Worm (Caenorhabditis elegans) whole organism, L4/young adult: ENCODE results near the gene F20H11.4.

Experiments used
- W03F9.2 ChIP-seq: fragments of 150-350 bp; optimal IDR thresholded peaks from 2 replicates; lab custom pipeline; 2014; ENCODE audit warnings: missing biosample characterization, missing genetic modification characterization
- dao-5 ChIP-seq: sonication (generic microtip); optimal IDR thresholded peaks from 2 replicates; lab custom pipeline; 2016; ENCODE audit warnings: missing genotype, missing genetic modification characterization, moderate library complexity, missing compliant biosample characterization
- him-1 ChIP-seq: sonication (generic microtip); optimal IDR thresholded peaks from 2 replicates; lab custom pipeline; 2016; ENCODE audit warnings: missing genotype, missing genetic modification reagents, missing genetic modification characterization, missing compliant biosample characterization

The F20H11.4 gene

DNA sequence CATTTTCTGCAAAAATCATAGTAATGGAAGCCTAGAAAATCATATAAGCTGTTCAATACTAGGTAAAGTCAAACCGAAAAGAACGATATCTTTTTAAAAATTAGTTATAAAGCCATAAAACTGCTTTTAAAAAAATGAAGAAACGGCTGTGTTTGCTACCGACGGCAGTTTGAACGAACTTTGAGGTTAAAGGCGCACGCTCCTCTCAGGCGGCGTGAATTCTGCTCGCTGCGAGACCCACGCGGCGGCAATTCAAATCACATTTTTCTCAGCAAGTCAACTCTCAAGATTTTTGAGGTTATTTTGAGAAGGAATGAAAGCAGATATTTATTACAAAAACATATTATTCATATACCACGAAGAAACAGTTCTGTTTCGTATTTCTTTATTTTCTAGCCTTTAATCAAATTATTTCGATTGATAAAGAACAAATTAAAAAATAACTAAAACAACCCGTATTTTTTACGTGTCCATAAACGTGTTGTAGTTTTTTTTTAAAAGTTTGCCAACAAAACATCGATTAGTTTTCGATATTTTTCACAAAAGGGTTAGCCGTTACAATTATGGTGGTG lies at the start of gene F20H11.4, which contains the start of gene mdh-2:
TSS of gene F20H11.4 (plus strand) at position 522 of the 572 bp plus-strand sequence.
TSS of gene mdh-2 (minus strand) at position 6 of the 572 bp plus-strand sequence.
- TF ChIP-seq W03F9.2 (tag; lab: Kevin White, UChicago) (peak; percentile 85), dao-5 (tag; lab: Kevin White, UChicago) (no peak), him-1 (tag; lab: Kevin White, UChicago) (peak; percentile 5)

DNA sequence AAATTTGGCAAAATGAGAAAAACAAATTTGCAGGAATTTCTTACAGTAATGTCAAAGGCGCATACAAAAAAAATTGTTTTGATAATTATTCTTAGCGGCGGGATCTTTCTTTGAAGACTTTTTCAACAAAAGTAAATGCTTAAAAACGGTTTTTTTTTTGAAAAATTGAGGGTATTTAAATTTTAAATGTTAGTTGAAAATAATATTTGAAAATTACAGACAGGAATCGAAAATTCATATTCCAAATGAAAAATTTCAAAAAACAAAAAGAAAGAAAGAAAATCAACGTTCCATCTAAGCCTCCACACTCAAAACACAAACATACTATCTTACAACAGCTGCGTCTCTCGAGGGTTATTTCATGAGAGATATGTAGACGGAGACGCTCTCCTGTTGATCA lies 31.3 kb upstream of the F20H11.4 start:
- TF ChIP-seq W03F9.2 (tag; lab: Kevin White, UChicago), result no peak
- TF ChIP-seq him-1 (tag; lab: Kevin White, UChicago), result no peak
- no peak for TF ChIP-seq dao-5 (tag; lab: Kevin White, UChicago)

DNA sequence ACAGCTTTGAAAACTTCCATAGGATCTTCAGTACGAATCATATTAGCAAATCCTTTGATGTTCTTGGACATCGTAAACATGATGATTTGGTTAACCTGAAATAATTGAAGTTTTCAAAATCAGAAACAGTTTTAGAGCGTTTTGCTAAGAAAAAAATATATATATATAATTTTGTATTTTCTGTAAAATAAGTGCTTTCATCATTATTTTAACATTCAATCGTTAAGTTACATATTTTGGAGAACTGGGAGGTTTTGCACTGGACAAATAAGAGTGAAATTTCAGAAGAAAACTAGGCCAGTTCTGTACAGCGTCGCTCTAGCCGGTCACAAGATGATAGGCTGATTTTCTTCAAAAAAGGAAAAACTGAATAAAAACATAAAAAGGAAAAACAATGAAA lies 29.9 kb upstream of the F20H11.4 start, which contains the start of gene F27B3.6:
TSS of gene F27B3.6 (minus strand) at position 101 of the 400 bp plus-strand sequence.
- no peak for TF ChIP-seq W03F9.2 (tag; lab: Kevin White, UChicago)
- TF ChIP-seq him-1 (tag; lab: Kevin White, UChicago), result no peak
- no peak for TF ChIP-seq dao-5 (tag; lab: Kevin White, UChicago)

DNA sequence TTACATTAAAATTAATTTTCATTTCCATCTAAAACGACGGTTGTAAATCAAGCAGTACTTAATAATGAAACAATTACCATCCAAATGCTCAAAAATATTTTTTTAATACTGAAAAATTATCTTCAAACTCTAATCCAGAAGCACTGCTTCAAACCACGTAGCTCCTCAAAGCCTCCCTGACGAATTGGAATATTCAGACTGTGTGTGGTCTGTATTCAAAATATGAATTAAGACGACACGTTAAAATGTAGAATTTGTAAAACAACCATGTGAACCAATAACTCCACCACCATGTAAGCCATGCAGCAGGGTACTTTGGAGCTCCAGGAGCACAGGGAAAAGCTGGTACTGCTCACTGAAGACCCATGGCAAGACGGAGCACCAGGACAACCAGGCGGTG lies 29.0 kb upstream of the F20H11.4 start, which contains the start of gene F27B3.8:
TSS of gene F27B3.8 (plus strand) at position 301 of the 400 bp plus-strand sequence.
- TF ChIP-seq dao-5 (tag; lab: Kevin White, UChicago) (no peak), W03F9.2 (tag; lab: Kevin White, UChicago) (no peak)

DNA sequence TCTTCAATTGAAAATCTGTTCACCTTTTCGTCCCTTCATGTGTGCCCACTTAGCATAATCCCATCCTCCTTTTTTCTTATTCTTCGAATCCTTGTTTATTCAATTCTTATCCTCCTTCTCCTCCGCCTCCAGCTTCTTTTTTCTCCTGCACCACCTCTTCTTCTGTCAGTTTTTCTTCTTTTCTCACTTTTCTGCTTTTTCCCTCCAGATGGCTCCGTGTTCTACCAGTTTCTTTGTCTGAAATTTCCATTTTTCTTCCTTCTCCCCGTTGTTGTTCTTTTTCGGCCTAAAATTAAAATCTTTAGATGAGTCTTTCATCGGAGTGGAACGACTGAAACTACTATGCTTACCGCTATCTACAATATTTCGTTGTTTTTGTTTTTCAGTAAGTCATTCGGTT lies 26.8 kb upstream of the F20H11.4 start, which contains the start of gene acr-21:
TSS of gene acr-21 (plus strand) at position 301 of the 400 bp plus-strand sequence.
- TF ChIP-seq dao-5 (tag; lab: Kevin White, UChicago) (no peak), him-1 (tag; lab: Kevin White, UChicago) (no peak), W03F9.2 (tag; lab: Kevin White, UChicago) (no peak)

DNA sequence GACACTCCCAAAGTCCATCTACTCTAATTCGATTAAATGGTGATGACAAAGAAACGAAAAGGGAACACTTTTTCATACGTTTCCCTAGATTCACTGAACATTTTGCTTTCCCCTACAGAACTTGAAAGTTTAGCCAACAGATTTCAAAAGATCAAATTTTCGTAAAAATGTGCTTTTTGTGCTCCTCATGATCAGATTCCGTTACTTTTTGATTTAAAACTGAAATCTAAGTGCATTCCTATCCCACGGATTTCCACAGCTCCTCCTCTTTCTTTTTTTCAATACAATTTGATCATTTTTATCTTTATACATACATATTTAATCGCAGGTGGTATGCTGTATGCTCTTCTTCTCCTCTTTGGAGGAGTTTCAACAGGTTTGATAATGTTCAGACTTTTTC lies 20.9 kb upstream of the F20H11.4 start, which contains the start of gene ddo-3:
TSS of gene ddo-3 (plus strand) at position 301 of the 400 bp plus-strand sequence.
- TF ChIP-seq dao-5 (tag; lab: Kevin White, UChicago) (no peak), him-1 (tag; lab: Kevin White, UChicago) (no peak), W03F9.2 (tag; lab: Kevin White, UChicago) (no peak)

DNA sequence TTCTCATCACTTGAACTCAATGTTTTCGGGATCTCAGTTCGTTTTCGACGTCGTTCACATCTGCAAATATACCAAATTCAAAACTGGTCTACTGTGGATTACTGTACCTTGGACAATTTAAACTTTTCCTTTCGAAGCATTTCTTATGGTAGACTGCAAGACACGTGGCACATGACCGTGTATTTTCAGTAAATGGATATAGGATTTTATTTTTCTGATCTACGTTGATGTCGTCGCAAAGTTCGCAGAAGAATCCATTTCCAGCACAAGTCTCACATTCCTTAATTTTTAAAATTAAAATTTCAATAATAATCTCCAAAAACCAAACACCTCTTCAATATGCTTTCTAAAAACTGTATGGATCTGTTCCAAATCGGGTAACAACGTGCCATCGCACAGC lies 18.9 kb upstream of the F20H11.4 start:
- TF ChIP-seq W03F9.2 (tag; lab: Kevin White, UChicago) (no peak), him-1 (tag; lab: Kevin White, UChicago) (no peak), dao-5 (tag; lab: Kevin White, UChicago) (no peak)

DNA sequence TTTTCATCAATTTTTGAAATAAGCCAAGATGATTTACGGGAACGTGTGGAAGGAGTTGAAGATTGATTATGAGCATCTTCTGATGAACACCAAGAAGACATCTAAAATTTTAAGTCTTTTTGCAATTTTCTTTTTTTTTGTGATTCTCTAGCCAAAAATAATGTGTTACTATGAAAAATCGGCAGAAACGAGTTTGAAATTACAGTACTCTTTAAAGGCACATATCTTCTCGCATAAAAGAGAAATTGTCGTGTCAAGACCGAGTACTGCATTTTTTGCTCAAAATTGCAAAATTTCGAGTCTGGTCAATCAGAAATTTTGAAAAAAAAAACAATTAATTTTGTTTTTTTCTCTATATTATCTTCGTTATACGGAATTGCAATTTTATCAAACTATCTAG lies 16.3 kb upstream of the F20H11.4 start, which contains the start of gene F20H11.1:
TSS of gene F20H11.1 (minus strand) at position 101 of the 400 bp plus-strand sequence.
- TF ChIP-seq dao-5 (tag; lab: Kevin White, UChicago) (no peak), him-1 (tag; lab: Kevin White, UChicago) (no peak), W03F9.2 (tag; lab: Kevin White, UChicago) (no peak)

DNA sequence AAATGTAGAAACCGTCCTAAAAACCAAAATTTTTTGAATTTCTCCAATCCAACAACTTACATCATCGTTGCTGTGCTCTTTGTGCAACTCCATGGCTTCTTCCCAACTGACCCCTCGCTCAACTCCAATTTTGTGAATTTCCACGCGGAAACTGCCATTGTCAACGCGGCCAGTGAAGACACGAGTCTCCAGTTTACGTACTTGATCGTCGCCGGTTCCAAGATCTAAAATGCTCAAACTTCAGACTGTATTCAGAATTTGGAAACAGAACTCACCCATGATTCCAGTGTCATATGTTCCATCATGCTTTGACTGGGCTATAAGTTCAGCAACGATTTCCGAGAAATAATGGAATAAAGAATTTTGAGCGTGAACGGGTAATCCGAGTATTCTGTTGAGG lies 14.4 kb upstream of the F20H11.4 start:
- no peak for TF ChIP-seq W03F9.2 (tag; lab: Kevin White, UChicago)
- no peak for TF ChIP-seq dao-5 (tag; lab: Kevin White, UChicago)
- TF ChIP-seq him-1 (tag; lab: Kevin White, UChicago), result no peak

DNA sequence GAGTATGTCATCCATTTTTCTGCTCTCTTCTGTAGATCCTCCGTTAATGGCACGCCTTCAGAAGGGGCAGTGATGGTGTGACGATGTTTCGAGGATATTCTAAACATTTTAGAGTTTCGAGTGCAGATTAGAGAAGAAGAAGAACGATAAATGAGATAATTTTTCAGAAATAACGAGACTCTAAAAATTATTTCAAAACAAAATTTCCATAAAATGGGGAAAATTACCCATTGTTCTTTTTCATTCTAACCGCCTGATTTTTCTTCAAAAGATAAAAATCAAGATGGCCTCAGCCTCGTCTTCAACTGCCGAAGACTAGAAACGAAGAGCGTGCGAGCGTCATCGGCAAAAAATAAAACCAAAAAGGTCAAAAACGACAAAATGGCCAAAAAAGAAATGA lies 7.3 kb upstream of the F20H11.4 start, which contains the start of gene let-765:
TSS of gene let-765 (minus strand) at position 101 of the 400 bp plus-strand sequence.
- no peak for TF ChIP-seq dao-5 (tag; lab: Kevin White, UChicago)
- TF ChIP-seq W03F9.2 (tag; lab: Kevin White, UChicago), result no peak
- TF ChIP-seq him-1 (tag; lab: Kevin White, UChicago), result no peak

DNA sequence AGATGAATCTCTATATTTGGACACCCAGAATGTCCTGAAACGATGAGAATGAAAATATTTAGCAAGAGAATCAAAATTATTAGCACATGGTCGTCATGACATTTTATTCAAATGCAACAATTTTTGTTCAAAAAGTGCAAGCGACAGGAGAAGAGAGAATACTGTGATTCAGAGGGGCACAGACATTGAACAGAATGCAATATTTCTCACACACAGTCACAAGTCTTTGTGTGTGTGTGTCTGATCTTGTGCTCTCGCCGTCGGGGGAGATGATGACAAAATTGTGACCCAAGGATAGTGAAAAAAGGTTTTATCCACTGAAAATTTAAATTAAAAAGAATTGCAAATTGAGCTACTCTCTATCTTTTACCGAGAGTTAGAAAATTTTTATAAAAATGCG lies 5.2 kb upstream of the F20H11.4 start:
- no peak for TF ChIP-seq dao-5 (tag; lab: Kevin White, UChicago)
- no peak for TF ChIP-seq W03F9.2 (tag; lab: Kevin White, UChicago)
- TF ChIP-seq him-1 (tag; lab: Kevin White, UChicago), result no peak

DNA sequence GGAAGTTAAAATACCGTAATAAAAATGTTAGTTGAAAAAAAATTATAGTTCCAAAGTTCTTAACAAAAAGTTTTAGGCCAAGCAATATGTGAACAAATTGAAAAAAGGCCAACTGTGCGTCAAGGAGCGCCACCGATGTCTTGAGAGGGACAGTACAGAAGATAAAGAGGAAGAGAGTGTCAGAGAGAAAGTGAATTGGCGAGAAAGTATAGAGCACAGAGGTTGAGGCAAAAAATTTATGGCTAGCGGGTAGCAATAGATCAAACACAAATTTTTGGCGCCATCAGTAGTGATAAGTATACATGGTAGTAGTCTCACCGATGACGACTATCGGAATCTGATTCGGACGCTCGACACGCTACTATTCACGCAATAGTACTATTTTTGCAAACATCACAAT lies 4.1 kb upstream of the F20H11.4 start:
- no peak for TF ChIP-seq him-1 (tag; lab: Kevin White, UChicago)

DNA sequence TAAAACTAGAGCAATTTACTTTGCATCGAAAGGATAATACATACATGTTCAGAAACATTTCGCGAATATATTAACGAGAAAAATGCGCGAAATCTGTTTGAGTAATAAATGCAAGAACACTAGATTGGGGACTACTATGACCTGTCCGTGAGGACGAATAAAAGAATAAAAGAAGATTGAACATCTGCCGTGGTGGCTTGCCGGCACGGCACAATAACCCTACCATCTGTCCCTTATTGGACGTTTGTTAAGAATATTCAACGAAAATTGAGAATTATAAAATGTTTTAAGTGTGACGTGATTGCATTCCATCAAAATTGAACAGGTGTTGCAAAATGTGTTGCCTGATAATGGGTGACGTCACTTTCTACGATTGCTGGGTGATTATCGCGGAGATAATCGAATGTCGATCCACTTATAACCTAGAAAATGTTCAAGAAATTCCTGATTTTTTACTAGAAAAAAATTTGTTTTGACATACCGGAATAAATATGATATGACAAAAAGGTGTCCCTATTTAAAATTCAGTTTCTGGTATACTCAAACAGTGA lies 2.9 kb upstream of the F20H11.4 start:
- TF ChIP-seq him-1 (tag; lab: Kevin White, UChicago), result no peak
- TF ChIP-seq W03F9.2 (tag; lab: Kevin White, UChicago), result no peak
- TF ChIP-seq dao-5 (tag; lab: Kevin White, UChicago), result no peak
